Worm (Caenorhabditis elegans) whole organism, L4/young adult: ENCODE measurements around the gene gcy-20.

Source experiments
- W03F9.2 ChIP-seq: fragments of 150-350 bp; optimal IDR thresholded peaks from 2 replicates; lab custom pipeline; 2014; ENCODE audit warnings: missing biosample characterization, missing genetic modification characterization
- dao-5 ChIP-seq: sonication (generic microtip); optimal IDR thresholded peaks from 2 replicates; lab custom pipeline; 2016; ENCODE audit warnings: missing genotype, missing genetic modification characterization, moderate library complexity, missing compliant biosample characterization
- him-1 ChIP-seq: sonication (generic microtip); optimal IDR thresholded peaks from 2 replicates; lab custom pipeline; 2016; ENCODE audit warnings: missing genotype, missing genetic modification reagents, missing genetic modification characterization, missing compliant biosample characterization

The gcy-20 gene

DNA sequence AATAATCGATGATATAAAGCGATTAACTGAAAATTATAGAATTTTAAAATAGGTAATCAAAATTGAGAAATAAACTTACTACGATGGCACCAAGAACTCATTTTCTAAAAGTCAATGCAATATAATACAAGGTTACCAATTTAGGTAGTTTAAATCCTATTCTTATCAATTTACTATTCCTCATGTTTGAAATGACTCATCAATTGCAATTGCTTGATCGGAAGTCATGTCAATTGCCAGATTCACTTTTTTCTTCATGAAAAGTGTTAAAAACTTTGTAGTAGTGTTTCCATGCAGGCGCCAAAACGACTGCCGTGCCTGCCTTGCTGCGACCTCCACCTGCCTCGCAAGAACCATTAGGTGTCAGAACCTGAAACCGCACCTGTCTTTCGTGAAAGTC lies 27.0 kb downstream of the gcy-20 start, which contains the start of gene F11A5.13:
Gene F11A5.13 (minus strand): TSS at position 101 of the 400 bp plus-strand sequence.
- no peak for TF ChIP-seq dao-5 (tag; lab: Kevin White, UChicago)
- no peak for TF ChIP-seq W03F9.2 (tag; lab: Kevin White, UChicago)
- no peak for TF ChIP-seq him-1 (tag; lab: Kevin White, UChicago)

DNA sequence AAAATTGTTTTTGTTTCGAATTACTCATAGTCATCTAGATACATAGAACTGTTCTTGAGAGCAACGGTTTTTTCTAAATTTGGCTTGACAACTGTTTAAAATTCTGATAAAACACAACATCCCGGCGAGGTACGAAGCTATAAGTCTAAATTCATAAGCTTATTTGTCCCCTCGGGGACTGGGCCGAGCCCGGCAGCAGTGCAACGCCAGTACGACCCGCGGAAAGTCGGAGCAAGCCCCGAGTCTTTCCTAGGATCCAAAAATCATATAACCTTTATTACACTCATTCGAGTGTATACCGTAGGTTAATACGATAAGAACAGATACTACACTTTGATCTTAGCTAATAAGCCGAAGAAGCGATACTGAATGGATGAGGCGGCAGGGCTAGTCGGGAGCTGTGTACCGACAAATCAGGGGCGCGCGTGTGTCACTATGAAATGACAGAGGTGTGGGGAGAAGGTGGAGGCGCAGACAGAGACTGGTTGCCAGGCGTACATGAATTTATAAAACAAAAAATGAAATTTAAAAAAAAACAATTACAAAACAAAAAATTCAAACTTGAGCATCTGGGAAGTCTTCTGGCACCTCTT lies 28.0 kb downstream of the gcy-20 start:
- TF ChIP-seq him-1 (tag; lab: Kevin White, UChicago), result no peak
- no peak for TF ChIP-seq dao-5 (tag; lab: Kevin White, UChicago)

DNA sequence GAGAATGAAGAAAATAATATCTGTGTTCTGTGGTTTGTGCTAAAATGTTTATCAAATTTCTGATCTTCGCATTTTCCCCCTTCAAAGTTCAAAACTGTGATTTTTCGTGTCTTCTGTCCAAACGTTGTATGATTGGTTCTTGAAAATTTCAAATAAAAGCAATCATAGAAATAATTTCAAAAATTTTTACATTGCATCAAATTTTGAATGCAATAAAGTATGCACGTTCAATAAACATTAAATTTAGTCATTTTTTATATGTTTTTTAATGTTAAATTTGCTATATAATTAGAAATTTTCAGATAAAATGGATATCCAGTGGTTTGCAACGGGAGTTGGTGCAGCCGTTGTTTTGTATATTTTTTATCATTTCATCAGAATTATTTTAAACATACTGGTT lies 29.6 kb downstream of the gcy-20 start, which contains the start of gene stdh-2:
Gene stdh-2 (plus strand): TSS at position 301 of the 400 bp plus-strand sequence.
- TF ChIP-seq dao-5 (tag; lab: Kevin White, UChicago) (no peak), W03F9.2 (tag; lab: Kevin White, UChicago) (no peak), him-1 (tag; lab: Kevin White, UChicago) (no peak)

DNA sequence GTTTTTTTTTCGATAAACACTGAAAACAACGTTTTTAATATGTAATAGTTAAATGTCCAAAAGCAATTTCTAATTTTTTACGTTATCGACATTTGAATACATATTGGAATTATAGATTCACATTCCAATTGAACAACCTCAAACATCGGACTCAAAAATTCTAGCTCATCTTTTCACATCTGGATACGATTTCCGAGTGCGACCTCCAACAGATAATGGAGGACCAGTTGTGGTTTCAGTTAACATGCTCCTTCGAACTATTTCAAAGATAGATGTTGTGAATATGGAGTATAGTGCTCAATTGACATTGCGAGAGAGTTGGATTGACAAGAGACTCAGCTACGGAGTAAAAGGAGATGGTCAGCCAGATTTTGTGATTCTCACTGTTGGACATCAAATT lies 33.6 kb downstream of the gcy-20 start:
- TF ChIP-seq dao-5 (tag; lab: Kevin White, UChicago) (no peak), W03F9.2 (tag; lab: Kevin White, UChicago) (no peak), him-1 (tag; lab: Kevin White, UChicago) (no peak)

DNA sequence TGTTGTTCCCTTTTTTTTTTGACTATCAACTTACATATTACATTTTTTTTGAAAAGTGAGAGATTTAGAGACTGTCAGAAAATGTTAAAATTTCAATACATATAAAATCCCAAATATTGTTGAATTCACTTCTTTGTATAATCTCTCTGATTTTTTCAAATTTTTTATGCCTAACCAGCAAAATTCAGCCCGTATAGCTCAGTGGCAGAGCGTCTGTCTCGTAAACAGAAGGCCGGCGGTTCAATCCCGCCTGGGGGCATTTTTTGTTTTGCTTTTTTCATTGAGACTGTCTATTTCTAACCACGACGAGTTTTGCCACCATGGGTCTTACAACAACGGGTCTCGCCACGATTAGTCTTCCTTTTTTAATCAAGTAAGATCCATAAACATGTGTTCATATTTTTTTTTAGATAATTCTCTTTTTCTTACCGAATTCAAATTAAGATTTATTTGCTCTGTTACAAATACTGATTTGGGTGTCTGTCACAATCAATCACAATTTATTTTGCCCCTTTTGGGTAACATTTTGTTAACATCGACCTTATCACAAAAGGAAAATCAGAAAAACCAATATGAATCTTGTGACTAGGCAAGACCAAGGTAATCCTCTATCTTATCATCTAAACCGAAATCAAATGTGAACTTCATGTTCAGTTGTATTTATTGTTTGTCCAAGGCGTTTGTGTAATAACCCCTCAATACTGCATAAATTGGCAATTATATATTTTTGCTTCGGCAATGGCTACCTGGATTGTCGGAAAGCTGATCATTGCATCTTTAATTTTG lies 34.4 kb downstream of the gcy-20 start, which contains the start of gene glc-1:
Gene glc-1 (plus strand): TSS at position 663 of the 786 bp plus-strand sequence.
- TF ChIP-seq W03F9.2 (tag; lab: Kevin White, UChicago), result no peak
- TF ChIP-seq him-1 (tag; lab: Kevin White, UChicago), result no peak
- no peak for TF ChIP-seq dao-5 (tag; lab: Kevin White, UChicago)

DNA sequence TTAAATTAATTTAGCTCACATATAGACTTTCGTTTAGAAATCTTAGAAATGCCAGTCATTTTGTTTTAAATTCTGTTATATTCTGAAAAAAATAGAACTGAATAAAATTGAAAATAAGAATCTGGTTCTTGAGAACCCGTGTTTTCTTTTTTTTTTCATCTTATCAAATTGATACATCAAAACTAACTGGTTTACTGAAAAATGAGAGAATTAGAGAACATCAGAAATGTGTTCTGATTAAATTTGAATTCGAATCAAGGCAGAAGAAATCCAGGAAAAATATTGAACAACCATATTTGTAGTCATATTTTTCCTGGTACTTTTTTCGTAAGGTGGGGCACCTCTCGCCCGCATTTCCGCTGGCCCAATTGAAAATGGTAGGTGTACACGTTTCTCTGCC lies 35.1 kb downstream of the gcy-20 start, which contains the start of gene F11A5.15:
Gene F11A5.15 (minus strand): TSS at position 101 of the 400 bp plus-strand sequence.
- TF ChIP-seq W03F9.2 (tag; lab: Kevin White, UChicago), result no peak
- TF ChIP-seq dao-5 (tag; lab: Kevin White, UChicago), result no peak
- TF ChIP-seq him-1 (tag; lab: Kevin White, UChicago), result no peak

DNA sequence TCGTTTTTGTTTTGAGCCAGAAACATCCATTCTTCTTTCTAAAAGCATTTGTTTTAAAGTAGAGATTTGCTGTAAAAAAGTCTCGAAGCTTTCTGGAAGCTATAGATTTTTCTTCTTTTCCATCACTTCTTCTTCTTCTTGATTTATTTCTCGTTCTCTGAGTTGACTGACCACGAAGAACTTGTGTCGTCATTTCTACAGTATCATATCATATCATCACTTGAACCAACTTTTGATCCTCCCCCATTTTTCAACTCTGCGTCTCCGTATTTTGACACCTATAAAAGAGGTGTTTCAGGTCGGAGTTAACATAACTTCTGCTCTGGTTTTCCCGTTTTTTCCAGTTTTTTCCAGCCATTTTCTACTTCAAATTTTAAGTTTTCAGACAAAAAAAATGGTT lies 39.1 kb downstream of the gcy-20 start, which contains the start of gene F11A5.9:
Gene F11A5.9 (plus strand): TSS at position 386 of the 400 bp plus-strand sequence.
- TF ChIP-seq dao-5 (tag; lab: Kevin White, UChicago), result no peak
- TF ChIP-seq him-1 (tag; lab: Kevin White, UChicago), result no peak
- no peak for TF ChIP-seq W03F9.2 (tag; lab: Kevin White, UChicago)

DNA sequence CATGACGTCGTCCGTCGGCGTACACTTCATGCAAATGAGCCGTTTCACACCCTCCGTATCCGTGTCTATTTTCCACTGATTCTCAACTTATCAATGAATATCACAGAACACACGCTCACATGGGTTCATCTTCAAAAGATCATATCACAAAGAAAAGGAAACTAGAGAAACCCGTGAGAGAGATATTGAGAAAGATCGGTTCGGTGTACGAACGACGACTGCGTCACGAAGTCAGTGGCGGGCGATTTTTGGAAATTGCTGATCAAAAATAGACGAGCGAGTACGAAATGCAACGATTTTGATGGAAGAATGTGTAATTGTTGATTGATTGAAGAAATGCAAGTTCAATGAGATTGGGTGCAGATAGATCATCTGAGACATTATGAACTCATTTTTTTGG lies 40.3 kb downstream of the gcy-20 start:
- TF ChIP-seq him-1 (tag; lab: Kevin White, UChicago), result no peak
- no peak for TF ChIP-seq dao-5 (tag; lab: Kevin White, UChicago)
- no peak for TF ChIP-seq W03F9.2 (tag; lab: Kevin White, UChicago)

DNA sequence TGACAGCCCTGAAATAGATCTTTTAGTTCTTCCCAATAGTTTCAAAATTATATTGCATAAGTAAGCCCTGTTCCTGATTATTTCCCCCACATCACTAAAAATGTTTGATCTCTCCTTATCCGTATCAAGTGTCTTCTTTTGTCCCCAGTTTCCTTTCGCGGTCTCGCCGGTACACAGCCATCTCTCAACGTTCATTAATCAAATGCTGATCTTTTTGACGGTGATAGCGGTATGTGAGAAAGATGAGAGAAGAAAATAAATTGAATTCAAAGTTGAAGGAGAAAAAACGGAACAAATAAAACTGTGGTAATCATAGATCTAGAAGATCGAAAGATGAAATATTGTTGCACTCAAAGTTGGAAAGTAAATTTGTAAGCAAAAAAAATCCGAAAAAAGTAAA lies 41.9 kb downstream of the gcy-20 start:
- TF ChIP-seq W03F9.2 (tag; lab: Kevin White, UChicago), result no peak
- TF ChIP-seq him-1 (tag; lab: Kevin White, UChicago), result no peak
- TF ChIP-seq dao-5 (tag; lab: Kevin White, UChicago), result no peak

DNA sequence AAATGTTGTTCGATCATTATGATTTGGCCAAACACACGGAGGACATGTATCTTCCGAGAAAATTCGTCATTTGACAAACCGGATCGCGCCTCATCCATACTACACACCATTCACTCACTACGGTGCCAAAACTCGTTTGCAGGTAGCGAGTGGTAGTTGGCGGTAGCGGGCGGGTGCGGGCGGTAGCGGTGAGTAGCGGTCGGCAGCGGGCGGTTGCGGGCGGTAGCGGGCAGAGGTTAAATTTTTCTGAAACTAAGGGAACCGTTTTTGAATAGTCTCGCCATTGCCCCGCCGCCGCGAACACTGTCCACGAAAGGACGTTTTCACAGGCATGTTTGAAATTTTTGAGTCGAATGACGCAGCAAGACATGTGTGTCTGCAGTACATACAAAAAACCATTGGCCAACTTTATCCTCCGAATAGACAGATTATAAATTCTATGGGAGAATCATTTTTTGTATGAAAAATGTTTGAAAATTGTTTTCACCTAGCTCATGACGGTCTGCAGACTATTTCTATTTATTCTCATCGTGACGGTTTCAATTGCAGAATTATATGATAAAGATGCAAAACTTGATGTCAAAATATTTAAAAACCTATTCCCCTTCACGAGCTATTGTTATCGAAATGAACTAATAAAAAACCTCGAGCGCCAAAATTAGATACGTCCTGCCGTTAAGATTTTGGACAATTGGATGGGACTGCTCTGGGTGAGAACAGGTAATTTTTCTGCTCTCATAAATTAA lies 43.2 kb downstream of the gcy-20 start, which contains the start of gene F11A5.16:
Gene F11A5.16 (plus strand): TSS at position 696 of the 746 bp plus-strand sequence.
- no peak for TF ChIP-seq him-1 (tag; lab: Kevin White, UChicago)
- no peak for TF ChIP-seq dao-5 (tag; lab: Kevin White, UChicago)
- no peak for TF ChIP-seq W03F9.2 (tag; lab: Kevin White, UChicago)

DNA sequence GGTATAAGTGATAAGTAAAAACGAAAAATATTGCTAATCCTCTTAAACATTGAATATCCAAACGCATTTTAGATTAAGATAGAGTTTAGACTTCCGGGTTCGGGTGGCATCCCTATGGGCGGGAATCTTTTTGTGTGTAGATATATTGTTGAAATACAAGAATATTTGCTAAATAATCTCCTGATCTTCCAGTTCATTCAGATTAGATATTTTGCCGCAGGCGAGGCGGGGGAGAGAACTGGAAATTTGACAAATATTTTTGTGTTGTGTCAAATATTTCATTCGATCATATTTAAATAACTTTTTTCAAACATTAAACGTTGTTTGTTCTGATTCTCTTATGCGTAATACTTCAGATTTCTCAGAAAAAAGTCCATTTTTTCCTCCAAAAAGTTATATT lies 43.8 kb downstream of the gcy-20 start, which contains the start of gene oac-15:
Gene oac-15 (minus strand): TSS at position 101 of the 400 bp plus-strand sequence.
- TF ChIP-seq him-1 (tag; lab: Kevin White, UChicago) (no peak), W03F9.2 (tag; lab: Kevin White, UChicago) (no peak), dao-5 (tag; lab: Kevin White, UChicago) (no peak)

DNA sequence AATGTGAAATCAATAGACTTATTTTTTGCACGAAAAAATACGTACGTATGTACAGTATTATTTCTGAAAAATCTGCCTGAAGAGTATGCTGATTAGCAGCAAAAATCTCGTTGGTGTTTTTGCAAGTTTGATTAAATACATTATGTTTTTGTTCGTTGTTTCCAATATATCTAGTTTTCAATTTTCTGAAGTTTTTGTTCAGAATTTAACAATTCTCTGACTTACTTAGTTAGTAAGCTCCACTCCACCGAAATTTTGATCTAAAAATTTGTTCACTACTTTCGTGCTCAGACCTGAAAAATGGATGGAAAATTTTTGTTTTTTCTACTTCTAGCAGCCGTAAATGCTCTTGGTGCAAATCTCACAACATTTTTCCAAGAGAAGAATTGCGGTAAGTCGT lies 48.7 kb downstream of the gcy-20 start, which contains the start of gene irld-26:
Gene irld-26 (plus strand): TSS at position 301 of the 400 bp plus-strand sequence.
- TF ChIP-seq him-1 (tag; lab: Kevin White, UChicago) (no peak), W03F9.2 (tag; lab: Kevin White, UChicago) (no peak), dao-5 (tag; lab: Kevin White, UChicago) (no peak)
